Fruit fly (Drosophila melanogaster) whole organism, adult: ENCODE measurements around the gene CG3862.

Experiments
- CG33017 ChIP-seq: fragments of 200-800 bp; sonication (Bioruptor generic); optimal IDR thresholded peaks from 2 replicates; lab custom pipeline; 2018; ENCODE audit warnings: missing biosample characterization, mild to moderate bottlenecking, missing genetic modification characterization, moderate library complexity
- CG5204 ChIP-seq: fragments of 200-800 bp; sonication (Bioruptor generic); optimal IDR thresholded peaks from 2 replicates; lab custom pipeline; 2016; ENCODE audit warnings: missing biosample characterization, missing genetic modification characterization

- no peak for TF ChIP-seq CG5204 (GFP tag; lab: Kevin White, UChicago)
- no peak for TF ChIP-seq CG33017 (tag; lab: Kevin White, UChicago)
Measured at dm6 chr2L:821986-822711, 3.5 kb downstream of the CG3862 start.
